Fruit fly (Drosophila melanogaster): ENCODE data around the gene CG11666.
A peak's percentile ranks its signal among the peaks of the same experiment; 100 is the strongest.

Gene CG11666

dm6 chrX:21010541-21010940 lies 26.1 kb downstream of the CG11666 start:
- TF ChIP-seq ato (GFP tag; IDR thresholded peaks at IDR 0.05; ENCODE audit: partially characterized antibody) (no peak), Trl (optimal IDR thresholded peaks at IDR 0.05) (peak in 1 of 2 experiments; percentile 1), Trl (GFP tag; optimal IDR thresholded peaks at IDR 0.05) (no peak)

- TF ChIP-seq aop (GFP tag; IDR thresholded peaks at IDR 0.05) (no peak), gt (GFP tag; IDR thresholded peaks at IDR 0.05) (no peak), lab (GFP tag; optimal IDR thresholded peaks at IDR 0.05) (no peak), ase (GFP tag; IDR thresholded peaks at IDR 0.05) (no peak), Doc3 (GFP tag; IDR thresholded peaks at IDR 0.05; ENCODE audit: partially characterized antibody) (no peak), BEAF-32 (GFP tag; optimal IDR thresholded peaks at IDR 0.05) (no peak), lola (GFP tag; optimal IDR thresholded peaks at IDR 0.05) (no peak), CG32767 (GFP tag; IDR thresholded peaks at IDR 0.05) (no peak), CG1529 (GFP tag; optimal IDR thresholded peaks at IDR 0.05) (peak; percentile 8), unc-4 (GFP tag; IDR thresholded peaks at IDR 0.05; ENCODE audit: partially characterized antibody) (no peak), Ada2b (GFP tag; IDR thresholded peaks at IDR 0.05) (no peak), CG10366 (GFP tag; IDR thresholded peaks at IDR 0.05) (no peak), trem (tag; optimal IDR thresholded peaks at IDR 0.05) (no peak), Atf-2 (GFP tag; optimal IDR thresholded peaks at IDR 0.05) (no peak), CTCF (GFP tag; optimal IDR thresholded peaks at IDR 0.05) (peak; percentile 67), sens (GFP tag) (peak; percentile 12), CG3163 (GFP tag; optimal IDR thresholded peaks at IDR 0.05) (no peak), lov (optimal IDR thresholded peaks at IDR 0.05) (no peak), lov (GFP tag; IDR thresholded peaks at IDR 0.05) (no peak), Hmr (GFP tag; optimal IDR thresholded peaks at IDR 0.05) (no peak), Sry-δ (GFP tag; optimal IDR thresholded peaks at IDR 0.05) (no peak), disco-r (GFP tag; optimal IDR thresholded peaks at IDR 0.05) (no peak), shn (GFP tag; optimal IDR thresholded peaks at IDR 0.05) (no peak), Scr (GFP tag; IDR thresholded peaks at IDR 0.05; ENCODE audit: partially characterized antibody) (no peak), CG6254 (GFP tag; optimal IDR thresholded peaks at IDR 0.05) (no peak), CG8924 (tag; optimal IDR thresholded peaks at IDR 0.05) (no peak), Lpt (GFP tag; optimal IDR thresholded peaks at IDR 0.05) (no peak), Med (GFP tag) (no peak), Ets65A (GFP tag) (peak; percentile 82)
These were observed 33.1 kb downstream of the CG11666 start for dm6 chrX:21017568-21017967.

DNA sequence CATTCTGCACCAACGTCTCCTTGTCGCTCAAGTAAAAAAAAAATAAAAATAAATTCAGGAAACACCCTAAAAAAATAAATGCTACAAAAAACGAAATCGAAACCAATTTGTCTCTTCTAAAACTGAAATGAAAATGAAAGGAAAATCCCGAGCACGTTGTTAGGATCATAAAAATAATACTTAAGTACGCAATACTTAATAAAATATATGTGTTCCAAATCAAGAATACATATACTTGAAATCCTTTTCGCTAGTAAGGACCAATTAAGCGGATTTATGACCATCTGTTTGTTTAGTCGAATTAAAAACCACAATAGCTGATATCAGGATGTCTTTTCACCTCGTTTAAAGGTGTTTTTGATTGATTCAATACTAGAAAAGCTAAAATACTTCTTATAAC lies 41.3 kb downstream of the CG11666 start, which contains the start of gene r-cup:
Gene r-cup, minus strand, starts transcription at position 101 of the 400 bp plus-strand sequence.
- TF ChIP-seq slbo (GFP tag; IDR thresholded peaks at IDR 0.05) = no peak
- TF ChIP-seq pita (GFP tag; optimal IDR thresholded peaks at IDR 0.05) = no peak
- TF ChIP-seq eve (GFP tag; optimal IDR thresholded peaks at IDR 0.05) = no peak
- no peak for TF ChIP-seq CG9215 (GFP tag; IDR thresholded peaks at IDR 0.05)
- TF ChIP-seq peb (GFP tag; IDR thresholded peaks at IDR 0.05) = no peak
- no peak for TF ChIP-seq NfI (GFP tag; optimal IDR thresholded peaks at IDR 0.05)
- TF ChIP-seq dpn (GFP tag; optimal IDR thresholded peaks at IDR 0.05) = no peak
- no peak for TF ChIP-seq sob (GFP tag; IDR thresholded peaks at IDR 0.05)
